Worm (Caenorhabditis elegans) whole organism, young adult: ENCODE measurements around the gene hrpl-1.
A peak's percentile ranks its signal among the peaks of the same experiment; 100 is the strongest.

Experiments
- B0019.2 ChIP-seq: fragments of 200-800 bp; sonication (Bioruptor generic); conservative IDR thresholded peaks from 2 replicates; pipeline ENCODE4 v1.3.6; 2022; ENCODE audit warnings: missing genetic modification reagents, missing genetic modification characterization, missing compliant biosample characterization
- B0336.3 ChIP-seq: fragments of 200-800 bp; sonication (Bioruptor generic); IDR thresholded peaks from 2 replicates; pipeline ENCODE4 v1.3.6; 2022; ENCODE audit warnings: missing genetic modification characterization, missing compliant biosample characterization
- C06A6.2 ChIP-seq: fragments of 200-800 bp; sonication (Bioruptor generic); conservative IDR thresholded peaks from 2 replicates; pipeline ENCODE4 v1.3.6; 2022; ENCODE audit warnings: missing genetic modification characterization, missing compliant biosample characterization
- F10E7.11 ChIP-seq: sonication (generic microtip); optimal IDR thresholded peaks from 2 replicates; lab custom pipeline; 2017; ENCODE audit warnings: mild to moderate bottlenecking, missing genetic modification characterization, moderate library complexity, missing compliant biosample characterization
- F37B4.10 ChIP-seq: fragments of 200-800 bp; sonication (Bioruptor generic); IDR thresholded peaks from 2 replicates; pipeline ENCODE4 v1.3.6; 2022; ENCODE audit warnings: missing genetic modification characterization, missing compliant biosample characterization
- F52B5.7 ChIP-seq: sonication (generic microtip); optimal IDR thresholded peaks from 2 replicates; lab custom pipeline; 2016; ENCODE audit warnings: mild to moderate bottlenecking, missing genetic modification characterization, missing compliant biosample characterization
- K12H6.12 ChIP-seq: fragments of 200-800 bp; sonication (Bioruptor generic); optimal IDR thresholded peaks from 2 replicates; lab custom pipeline; 2018; ENCODE audit warnings: mild to moderate bottlenecking, missing genetic modification characterization, missing compliant biosample characterization
- Y53G8AR.9 ChIP-seq: fragments of 200-800 bp; sonication (Bioruptor generic); conservative IDR thresholded peaks from 2 replicates; pipeline ENCODE4 v1.3.6; 2022; ENCODE audit warnings: missing genetic modification reagents, missing genetic modification characterization, missing compliant biosample characterization
- Y79H2A.3 ChIP-seq: fragments of 200-800 bp; sonication (Bioruptor generic); conservative IDR thresholded peaks from 2 replicates; pipeline ENCODE4 v1.3.6; 2022; ENCODE audit warnings: missing genetic modification reagents, missing genetic modification characterization, missing compliant biosample characterization
- ZK185.1 ChIP-seq: sonication (generic microtip); optimal IDR thresholded peaks from 2 replicates; lab custom pipeline; 2016; ENCODE audit warnings: mild to moderate bottlenecking, missing genetic modification characterization, missing compliant biosample characterization; ENCODE audit not compliant: poor library complexity, severe bottlenecking
- ama-1 ChIP-seq, 3 experiments: fragments of 150-350 bp in 1 of 3; sonication (generic microtip) in 2 of 3; optimal IDR thresholded peaks; 2 replicates each; lab custom pipeline; 2014 to 2018; ENCODE audit warnings: missing biosample characterization in 2 of 3, missing genetic modification characterization in 2 of 3, missing genetic modification reagents in 2 of 3
- bed-2 ChIP-seq: fragments of 200-800 bp; sonication (Bioruptor generic); IDR thresholded peaks from 2 replicates; pipeline ENCODE4 v1.3.6; 2022; ENCODE audit warnings: missing genetic modification reagents, missing genetic modification characterization, missing compliant biosample characterization
- cebp-1 ChIP-seq, 2 experiments: fragments of 200-800 bp in 1 of 2; sonication (Bioruptor generic) in 1 of 2; sonication (generic microtip) in 1 of 2; IDR thresholded peaks in 1 of 2; optimal IDR thresholded peaks in 1 of 2; 2 replicates each; pipeline versions ENCODE4 v1.3.6 to Lab custom; 2017 to 2022; ENCODE audit warnings: missing compliant biosample characterization in 2 of 2, missing genetic modification characterization in 2 of 2, mild to moderate bottlenecking in 1 of 2, missing genetic modification reagents in 1 of 2, moderate library complexity in 1 of 2
- cebp-2 ChIP-seq: fragments of 200-800 bp; sonication (Bioruptor generic); IDR thresholded peaks from 2 replicates; pipeline ENCODE4 v1.3.6; 2022; ENCODE audit warnings: missing genetic modification characterization, missing compliant biosample characterization
- ceh-40 ChIP-seq: fragments of 200-800 bp; sonication (Bioruptor generic); IDR thresholded peaks from 2 replicates; pipeline ENCODE4 v1.3.6; 2022; ENCODE audit warnings: missing genetic modification characterization, missing compliant biosample characterization
- efl-1 ChIP-seq: fragments of 150-350 bp; optimal IDR thresholded peaks from 2 replicates; lab custom pipeline; 2014; ENCODE audit warnings: missing biosample characterization, missing genetic modification reagents, missing genetic modification characterization
- egl-18 ChIP-seq: fragments of 200-800 bp; sonication (Bioruptor generic); IDR thresholded peaks from 2 replicates; pipeline ENCODE4 v1.3.6; 2022; ENCODE audit warnings: missing genetic modification reagents, missing genetic modification characterization, missing compliant biosample characterization
- egl-44 ChIP-seq: fragments of 200-800 bp; sonication (Bioruptor generic); IDR thresholded peaks from 2 replicates; pipeline ENCODE4 v1.3.6; 2022; ENCODE audit warnings: missing genetic modification reagents, missing genetic modification characterization, missing compliant biosample characterization
- fkh-3 ChIP-seq: sonication (generic microtip); optimal IDR thresholded peaks from 2 replicates; lab custom pipeline; 2016; ENCODE audit warnings: mild to moderate bottlenecking, missing genetic modification characterization, missing compliant biosample characterization
- hlh-26 ChIP-seq: fragments of 200-800 bp; sonication (Bioruptor generic); conservative IDR thresholded peaks from 2 replicates; pipeline ENCODE4 v1.3.6; 2022; ENCODE audit warnings: missing genetic modification reagents, missing genetic modification characterization, missing compliant biosample characterization
- hmg-1.2 ChIP-seq: fragments of 200-800 bp; sonication (Bioruptor generic); IDR thresholded peaks from 2 replicates; pipeline ENCODE4 v1.3.6; 2022; ENCODE audit warnings: missing genetic modification reagents, missing genetic modification characterization, missing compliant biosample characterization
- let-607 ChIP-seq, 2 experiments: fragments of 200-800 bp in 1 of 2; sonication (Bioruptor generic) in 1 of 2; sonication (generic microtip) in 1 of 2; optimal IDR thresholded peaks; 2 replicates each; lab custom pipeline; 2016 to 2018; ENCODE audit warnings: mild to moderate bottlenecking in 2 of 2, missing compliant biosample characterization in 2 of 2, missing genetic modification characterization in 2 of 2, moderate library complexity in 2 of 2, missing genotype in 1 of 2
- lin-35 ChIP-seq, 3 experiments: fragments of 150-350 bp in 2 of 3; sonication (generic microtip) in 1 of 3; optimal IDR thresholded peaks; 2 replicates each; lab custom pipeline; 2014 to 2018; ENCODE audit warnings: missing biosample characterization in 3 of 3, missing genetic modification characterization in 3 of 3, missing genetic modification reagents in 3 of 3
- lsl-1 ChIP-seq: fragments of 200-800 bp; sonication (Bioruptor generic); optimal IDR thresholded peaks from 2 replicates; lab custom pipeline; 2018; ENCODE audit warnings: mild to moderate bottlenecking, missing genetic modification characterization, moderate library complexity, missing compliant biosample characterization
- madf-3 ChIP-seq: fragments of 200-800 bp; sonication (Bioruptor generic); IDR thresholded peaks from 2 replicates; pipeline ENCODE4 v1.3.6; 2022; ENCODE audit warnings: missing genetic modification reagents, missing genetic modification characterization, missing compliant biosample characterization
- mcd-1 ChIP-seq: fragments of 200-800 bp; sonication (Bioruptor generic); IDR thresholded peaks from 2 replicates; pipeline ENCODE4 v1.3.6; 2022; ENCODE audit warnings: missing genetic modification reagents, missing genetic modification characterization, missing compliant biosample characterization
- nfyb-1 ChIP-seq: fragments of 200-800 bp; sonication (Bioruptor generic); IDR thresholded peaks from 2 replicates; pipeline ENCODE4 v1.3.6; 2022; ENCODE audit warnings: missing genetic modification reagents, missing genetic modification characterization, missing compliant biosample characterization
- nhr-120 ChIP-seq: fragments of 200-800 bp; sonication (Bioruptor generic); IDR thresholded peaks from 2 replicates; pipeline ENCODE4 v1.3.6; 2022; ENCODE audit warnings: missing genetic modification characterization, missing compliant biosample characterization
- nhr-90 ChIP-seq: sonication (generic microtip); optimal IDR thresholded peaks from 2 replicates; lab custom pipeline; 2016; ENCODE audit warnings: missing genotype, mild to moderate bottlenecking, missing genetic modification characterization, missing compliant biosample characterization
- snpc-3.4 ChIP-seq: sonication (generic microtip); optimal IDR thresholded peaks from 2 replicates; lab custom pipeline; 2017; ENCODE audit warnings: missing genetic modification characterization, mild to moderate bottlenecking, missing compliant biosample characterization, antibody characterized with exemption, moderate library complexity, missing genotype, missing genetic modification reagents
- somi-1 ChIP-seq: fragments of 200-800 bp; sonication (Bioruptor generic); optimal IDR thresholded peaks from 2 replicates; lab custom pipeline; 2018; ENCODE audit warnings: mild to moderate bottlenecking, missing genetic modification characterization, missing compliant biosample characterization
- tbx-9 ChIP-seq: sonication (generic microtip); optimal IDR thresholded peaks from 2 replicates; lab custom pipeline; 2016; ENCODE audit warnings: borderline replicate concordance, missing genetic modification characterization, inconsistent platforms, missing compliant biosample characterization
- tlf-1 ChIP-seq: fragments of 200-800 bp; sonication (Bioruptor generic); optimal IDR thresholded peaks from 2 replicates; lab custom pipeline; 2018; ENCODE audit warnings: mild to moderate bottlenecking, missing genetic modification characterization, missing compliant biosample characterization
- unc-130 ChIP-seq: sonication (generic microtip); optimal IDR thresholded peaks from 2 replicates; lab custom pipeline; 2016; ENCODE audit warnings: missing genetic modification reagents, missing genetic modification characterization, missing compliant biosample characterization
- unc-62 ChIP-seq: fragments of 150-350 bp; optimal IDR thresholded peaks from 2 replicates; lab custom pipeline; 2014; ENCODE audit warnings: missing biosample characterization, missing genetic modification reagents, missing genetic modification characterization
- zim-3 ChIP-seq: sonication (generic microtip); optimal IDR thresholded peaks from 2 replicates; lab custom pipeline; 2017; ENCODE audit warnings: mild to moderate bottlenecking, missing genetic modification characterization, moderate library complexity, missing compliant biosample characterization
- ztf-28 ChIP-seq: fragments of 200-800 bp; sonication (Bioruptor generic); IDR thresholded peaks from 2 replicates; pipeline ENCODE4 v1.3.6; 2022; ENCODE audit warnings: missing genetic modification reagents, missing genetic modification characterization, missing compliant biosample characterization

The hrpl-1 gene

DNA sequence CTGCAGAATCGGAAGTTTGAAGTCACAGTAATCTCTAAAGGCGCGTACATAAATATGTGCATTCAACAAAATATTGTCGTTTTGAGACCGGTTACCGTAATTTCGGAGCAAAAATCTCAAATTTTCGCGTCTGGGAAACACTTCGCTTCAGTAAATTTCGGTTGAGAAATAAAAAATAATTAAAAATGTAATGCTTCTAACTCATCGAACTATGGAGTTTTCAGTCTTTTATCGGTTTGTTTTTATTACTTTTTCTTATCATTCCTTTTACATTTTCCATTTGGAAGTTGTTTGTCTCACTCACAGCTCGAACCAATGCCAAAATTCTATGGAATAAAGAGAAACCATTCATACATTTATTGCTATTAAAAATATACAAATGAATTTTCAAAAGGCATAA lies 10.3 kb upstream of the hrpl-1 start (continued):
- TF ChIP-seq Y53G8AR.9 (GFP tag; lab: Robert Waterston, UW) (no peak; the same call in 1 of the 2 replicates), nhr-90 (tag; lab: Kevin White, UChicago) (peak; percentile 60)

ce11 chrII:6888661-6889579 lies 9.6 kb upstream of the hrpl-1 start:
- no peak for TF ChIP-seq Y79H2A.3 (GFP tag; lab: Robert Waterston, UW)
- TF ChIP-seq hmg-1.2 (GFP tag; lab: Robert Waterston, UW), result 0 out of 2 replicates have a peak, but pooled peaks have one; percentile 4
- no peak for TF ChIP-seq nhr-120 (GFP tag; lab: Robert Waterston, UW)
- no peak for TF ChIP-seq egl-44 (GFP tag; lab: Robert Waterston, UW)
- 0 out of 2 replicates have a peak, but pooled peaks have one; percentile 39 for TF ChIP-seq B0336.3
- no peak for TF ChIP-seq B0019.2 (GFP tag; lab: Robert Waterston, UW)
- peak in 1 of 3 experiments; percentile 46 for TF ChIP-seq lin-35 (GFP tag; optimal IDR thresholded peaks at IDR 0.05; lab: Kevin White, UChicago)
- no peak for TF ChIP-seq let-607 (tag; optimal IDR thresholded peaks at IDR 0.05; lab: Kevin White, UChicago)
- peak; percentile 33 for TF ChIP-seq ZK185.1 (tag; lab: Kevin White, UChicago)
- TF ChIP-seq K12H6.12 (tag; lab: Kevin White, UChicago), result no peak
- peak; percentile 88 for TF ChIP-seq ama-1 (optimal IDR thresholded peaks at IDR 0.05; lab: Kevin White, UChicago)
- TF ChIP-seq ama-1 (GFP tag; optimal IDR thresholded peaks at IDR 0.05; lab: Kevin White, UChicago), result no peak

DNA sequence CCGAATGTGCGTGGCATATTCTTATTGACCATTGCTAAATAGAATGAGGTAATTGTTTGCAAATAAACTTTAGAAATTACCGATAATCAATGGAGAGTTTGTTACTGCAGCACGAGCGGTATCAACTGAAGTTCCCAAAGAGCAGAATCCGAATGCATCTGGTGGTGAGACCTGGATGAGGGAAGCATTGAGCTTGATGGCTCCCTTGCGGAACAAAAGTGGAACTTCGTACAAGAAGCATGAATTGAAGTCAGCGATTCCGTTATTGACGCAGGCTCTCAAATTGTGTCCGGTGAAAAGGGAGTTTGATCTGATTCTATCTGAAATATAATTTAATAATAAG lies 9.0 kb upstream of the hrpl-1 start:
- TF ChIP-seq tbx-9 (tag; lab: Kevin White, UChicago), result no peak
- no peak for TF ChIP-seq snpc-3.4 (tag; lab: Kevin White, UChicago)
- no peak for TF ChIP-seq unc-130 (GFP tag; lab: Kevin White, UChicago)
- TF ChIP-seq unc-62, result no peak
- no peak for TF ChIP-seq lsl-1 (GFP tag; lab: Kevin White, UChicago)
- TF ChIP-seq ama-1 (optimal IDR thresholded peaks at IDR 0.05; lab: Kevin White, UChicago), result peak; percentile 94
- no peak for TF ChIP-seq ama-1 (GFP tag; optimal IDR thresholded peaks at IDR 0.05; lab: Kevin White, UChicago)
- peak; percentile 33 for TF ChIP-seq fkh-3 (tag; lab: Kevin White, UChicago)
- no peak for TF ChIP-seq ZK185.1 (tag; lab: Kevin White, UChicago)
- 0 out of 2 replicates have a peak, but pooled peaks have one; percentile 70 for TF ChIP-seq F37B4.10 (GFP tag; lab: Robert Waterston, UW)
- TF ChIP-seq nfyb-1 (GFP tag; lab: Robert Waterston, UW), result peak; percentile 46; the same call in 1 of the 2 replicates
- TF ChIP-seq somi-1 (GFP tag; lab: Kevin White, UChicago), result peak; percentile 43
- 0 out of 2 replicates have a peak, but pooled peaks have one; percentile 12 for TF ChIP-seq C06A6.2 (GFP tag; lab: Robert Waterston, UW)
- TF ChIP-seq bed-2, result no peak

- TF ChIP-seq zim-3 (peak; percentile 53), mcd-1 (0 out of 2 replicates have a peak, but pooled peaks have one; percentile 16), madf-3 (GFP tag; lab: Robert Waterston, UW) (no peak), Y53G8AR.9 (GFP tag; lab: Robert Waterston, UW) (no peak), ztf-28 (GFP tag; lab: Robert Waterston, UW) (no peak), C06A6.2 (GFP tag; lab: Robert Waterston, UW) (no peak), cebp-2 (GFP tag; lab: Robert Waterston, UW) (0 out of 2 replicates have a peak, but pooled peaks have one; percentile 6), ama-1 (optimal IDR thresholded peaks at IDR 0.05; lab: Kevin White, UChicago) (peak; percentile 88), ama-1 (GFP tag; optimal IDR thresholded peaks at IDR 0.05; lab: Kevin White, UChicago) (no peak), F52B5.7 (peak; percentile 26), cebp-1 (GFP tag; IDR thresholded peaks at IDR 0.05; lab: Robert Waterston, UW) (no peak), cebp-1 (tag; optimal IDR thresholded peaks at IDR 0.05; lab: Kevin White, UChicago) (peak; percentile 1), hlh-26 (GFP tag; lab: Robert Waterston, UW) (no peak), tlf-1 (GFP tag; lab: Kevin White, UChicago) (no peak), ceh-40 (GFP tag; lab: Robert Waterston, UW) (no peak), nfyb-1 (GFP tag; lab: Robert Waterston, UW) (peak; percentile 8; the same call in 1 of the 2 replicates), egl-18 (GFP tag; lab: Robert Waterston, UW) (no peak), F10E7.11 (tag; lab: Kevin White, UChicago) (peak; percentile 9), lsl-1 (GFP tag; lab: Kevin White, UChicago) (no peak), efl-1 (GFP tag; lab: Kevin White, UChicago) (no peak), hmg-1.2 (GFP tag; lab: Robert Waterston, UW) (no peak)
Observed at ce11 chrII:6890095-6890494, 8.4 kb upstream of the hrpl-1 start, which contains the start of gene acer-1. TSS of gene acer-1 (minus strand) at chrII:6890400.
